Worm (Caenorhabditis elegans) whole organism, late embryonic: Measurements from ENCODE around the gene B0507.7.
A peak's percentile ranks its signal among the peaks of the same experiment; 100 is the strongest.

Experiments
- C08G9.2 ChIP-seq: sonication (generic microtip); optimal IDR thresholded peaks from 2 replicates; lab custom pipeline; 2016; ENCODE audit warnings: mild to moderate bottlenecking, missing genetic modification characterization, moderate library complexity, missing compliant biosample characterization
- C38D4.7 ChIP-seq: fragments of 200-800 bp; sonication (Bioruptor generic); optimal IDR thresholded peaks from 2 replicates; lab custom pipeline; 2018; ENCODE audit warnings: mild to moderate bottlenecking, missing genetic modification characterization, moderate library complexity, missing compliant biosample characterization
- F13H6.1 ChIP-seq: sonication (generic microtip); optimal IDR thresholded peaks from 2 replicates; lab custom pipeline; 2016; ENCODE audit warnings: missing genetic modification characterization, missing compliant biosample characterization
- K02D7.2 ChIP-seq: sonication (generic microtip); optimal IDR thresholded peaks from 2 replicates; lab custom pipeline; 2017; ENCODE audit warnings: mild to moderate bottlenecking, missing genetic modification characterization, missing compliant biosample characterization
- K09A11.1 ChIP-seq: sonication (generic microtip); optimal IDR thresholded peaks from 2 replicates; lab custom pipeline; 2017; ENCODE audit warnings: antibody characterized with exemption, mild to moderate bottlenecking, missing genetic modification characterization, missing compliant biosample characterization; ENCODE audit not compliant: insufficient read depth
- T23F11.4 ChIP-seq: fragments of 200-800 bp; sonication (Bioruptor generic); optimal IDR thresholded peaks from 2 replicates; lab custom pipeline; 2018; ENCODE audit warnings: mild to moderate bottlenecking, missing genetic modification characterization, missing compliant biosample characterization
- Y22D7AL.16 ChIP-seq: sonication (generic microtip); optimal IDR thresholded peaks from 2 replicates; lab custom pipeline; 2016; ENCODE audit warnings: missing genetic modification characterization, missing compliant biosample characterization
- ahr-1 ChIP-seq: sonication (generic microtip); optimal IDR thresholded peaks from 2 replicates; lab custom pipeline; 2016; ENCODE audit warnings: missing genetic modification characterization, missing compliant biosample characterization
- ama-1 ChIP-seq: fragments of 150-350 bp; optimal IDR thresholded peaks from 2 replicates; lab custom pipeline; 2014
- ceh-14 ChIP-seq: sonication (generic microtip); optimal IDR thresholded peaks from 2 replicates; lab custom pipeline; 2016; ENCODE audit warnings: missing genotype, missing genetic modification characterization, missing compliant biosample characterization
- ceh-18 ChIP-seq: sonication (generic microtip); optimal IDR thresholded peaks from 2 replicates; lab custom pipeline; 2016; ENCODE audit warnings: missing genetic modification characterization, missing compliant biosample characterization
- ceh-2 ChIP-seq: sonication (generic microtip); optimal IDR thresholded peaks from 2 replicates; lab custom pipeline; 2016; ENCODE audit warnings: missing genotype, missing genetic modification characterization, missing compliant biosample characterization
- ceh-30 ChIP-seq: fragments of 150-350 bp; optimal IDR thresholded peaks from 2 replicates; lab custom pipeline; 2014; ENCODE audit warnings: missing biosample characterization, missing genetic modification characterization
- ceh-31 ChIP-seq: sonication (generic microtip); optimal IDR thresholded peaks from 2 replicates; lab custom pipeline; 2016; ENCODE audit warnings: missing genetic modification characterization, missing compliant biosample characterization
- ceh-45 ChIP-seq: fragments of 200-800 bp; sonication (Bioruptor generic); IDR thresholded peaks from 2 replicates; pipeline ENCODE4 v1.3.6; 2022; ENCODE audit warnings: missing genetic modification reagents, missing genetic modification characterization, missing compliant biosample characterization
- ceh-48 ChIP-seq: sonication (generic microtip); optimal IDR thresholded peaks from 2 replicates; lab custom pipeline; 2016; ENCODE audit warnings: missing genetic modification characterization, inconsistent platforms, missing compliant biosample characterization
- ceh-6 ChIP-seq: fragments of 200-800 bp; sonication (Bioruptor generic); optimal IDR thresholded peaks from 2 replicates; lab custom pipeline; 2018; ENCODE audit warnings: mild to moderate bottlenecking, missing genetic modification characterization, missing compliant biosample characterization
- che-1 ChIP-seq: sonication (generic microtip); optimal IDR thresholded peaks from 2 replicates; lab custom pipeline; 2016; ENCODE audit warnings: mild to moderate bottlenecking, missing genetic modification characterization, missing compliant biosample characterization
- dmd-4 ChIP-seq: sonication (generic microtip); optimal IDR thresholded peaks from 2 replicates; lab custom pipeline; 2016; ENCODE audit warnings: borderline replicate concordance, missing genetic modification characterization, missing compliant biosample characterization
- dve-1 ChIP-seq: sonication (generic microtip); optimal IDR thresholded peaks from 2 replicates; lab custom pipeline; 2017; ENCODE audit warnings: antibody characterized with exemption, mild to moderate bottlenecking, missing genetic modification characterization, missing compliant biosample characterization
- fax-1 ChIP-seq: sonication (generic microtip); optimal IDR thresholded peaks from 2 replicates; lab custom pipeline; 2016; ENCODE audit warnings: missing genotype, missing genetic modification characterization, missing compliant biosample characterization
- fkh-10 ChIP-seq: fragments of 150-350 bp; optimal IDR thresholded peaks from 2 replicates; lab custom pipeline; 2014; ENCODE audit warnings: missing biosample characterization, missing genetic modification reagents, missing genetic modification characterization
- fkh-6 ChIP-seq: sonication (generic microtip); optimal IDR thresholded peaks from 2 replicates; lab custom pipeline; 2016; ENCODE audit warnings: missing genetic modification characterization, missing compliant biosample characterization
- hlh-13 ChIP-seq: fragments of 200-800 bp; sonication (Bioruptor generic); optimal IDR thresholded peaks from 2 replicates; lab custom pipeline; 2018; ENCODE audit warnings: mild to moderate bottlenecking, missing genetic modification characterization, missing compliant biosample characterization
- hlh-15 ChIP-seq: sonication (generic microtip); optimal IDR thresholded peaks from 2 replicates; lab custom pipeline; 2016; ENCODE audit warnings: missing genetic modification characterization, missing compliant biosample characterization
- hlh-30 ChIP-seq: sonication (generic microtip); optimal IDR thresholded peaks from 2 replicates; lab custom pipeline; 2017; ENCODE audit warnings: antibody characterized with exemption, missing genetic modification characterization, missing compliant biosample characterization; ENCODE audit not compliant: insufficient read depth
- hlh-6 ChIP-seq: sonication (generic microtip); optimal IDR thresholded peaks from 2 replicates; lab custom pipeline; 2016; ENCODE audit warnings: missing genotype, missing genetic modification characterization, missing compliant biosample characterization
- hlh-8 ChIP-seq: sonication (generic microtip); optimal IDR thresholded peaks from 2 replicates; lab custom pipeline; 2016; ENCODE audit warnings: missing genotype, missing genetic modification characterization, missing compliant biosample characterization
- lim-6 ChIP-seq: sonication (generic microtip); optimal IDR thresholded peaks from 2 replicates; lab custom pipeline; 2016; ENCODE audit warnings: missing genetic modification characterization, missing compliant biosample characterization
- lin-11 ChIP-seq: fragments of 200-800 bp; sonication (Bioruptor generic); optimal IDR thresholded peaks from 2 replicates; lab custom pipeline; 2018; ENCODE audit warnings: mild to moderate bottlenecking, missing genetic modification characterization, missing compliant biosample characterization
- nfya-1 ChIP-seq: sonication (generic microtip); optimal IDR thresholded peaks from 2 replicates; lab custom pipeline; 2017; ENCODE audit warnings: missing genetic modification characterization, mild to moderate bottlenecking, missing compliant biosample characterization, antibody characterized with exemption, moderate library complexity
- nhr-11 ChIP-seq: fragments of 150-350 bp; optimal IDR thresholded peaks from 2 replicates; lab custom pipeline; 2014; ENCODE audit warnings: missing biosample characterization, missing genetic modification characterization
- nhr-232 ChIP-seq: sonication (generic microtip); optimal IDR thresholded peaks from 2 replicates; lab custom pipeline; 2016; ENCODE audit warnings: missing genetic modification characterization, missing compliant biosample characterization
- npax-4 ChIP-seq: sonication (generic microtip); optimal IDR thresholded peaks from 2 replicates; lab custom pipeline; 2016; ENCODE audit warnings: missing genetic modification characterization, missing compliant biosample characterization
- pag-3 ChIP-seq: sonication (generic microtip); optimal IDR thresholded peaks from 2 replicates; lab custom pipeline; 2016; ENCODE audit warnings: missing compliant biosample characterization, missing genetic modification characterization, borderline replicate concordance
- pat-9 ChIP-seq: fragments of 200-800 bp; sonication (Bioruptor generic); optimal IDR thresholded peaks from 2 replicates; lab custom pipeline; 2018; ENCODE audit warnings: mild to moderate bottlenecking, missing genetic modification characterization, moderate library complexity, missing compliant biosample characterization
- pax-1 ChIP-seq: fragments of 150-350 bp; optimal IDR thresholded peaks from 2 replicates; lab custom pipeline; 2014; ENCODE audit warnings: missing biosample characterization, missing genetic modification characterization
- pha-2 ChIP-seq: sonication (generic microtip); optimal IDR thresholded peaks from 2 replicates; lab custom pipeline; 2017; ENCODE audit warnings: mild to moderate bottlenecking, missing genetic modification characterization, missing compliant biosample characterization
- pha-4 ChIP-seq: fragments of 150-350 bp; optimal IDR thresholded peaks from 2 replicates; lab custom pipeline; 2018; ENCODE audit warnings: missing biosample characterization, missing genetic modification reagents, missing genetic modification characterization
- pqm-1 ChIP-seq: sonication (generic microtip); optimal IDR thresholded peaks from 2 replicates; lab custom pipeline; 2016; ENCODE audit warnings: missing genetic modification characterization, missing compliant biosample characterization
- pros-1 ChIP-seq: fragments of 150-350 bp; optimal IDR thresholded peaks from 2 replicates; lab custom pipeline; 2014; ENCODE audit warnings: missing biosample characterization, missing genetic modification reagents, missing genetic modification characterization
- ref-2 ChIP-seq: sonication (generic microtip); optimal IDR thresholded peaks from 2 replicates; lab custom pipeline; 2016; ENCODE audit warnings: missing genetic modification characterization, missing compliant biosample characterization
- rnt-1 ChIP-seq: sonication (generic microtip); optimal IDR thresholded peaks from 2 replicates; lab custom pipeline; 2016; ENCODE audit warnings: missing genetic modification characterization, missing compliant biosample characterization
- sdc-2 ChIP-seq: sonication (generic microtip); optimal IDR thresholded peaks from 2 replicates; lab custom pipeline; 2016; ENCODE audit warnings: missing genotype, missing genetic modification characterization, missing compliant biosample characterization
- sox-2 ChIP-seq: fragments of 200-800 bp; sonication (Bioruptor generic); IDR thresholded peaks from 2 replicates; pipeline ENCODE4 v1.3.6; 2022; ENCODE audit warnings: missing genetic modification reagents, missing genetic modification characterization, missing compliant biosample characterization
- sox-4 ChIP-seq: sonication (generic microtip); optimal IDR thresholded peaks from 2 replicates; lab custom pipeline; 2017; ENCODE audit warnings: mild to moderate bottlenecking, missing genetic modification characterization, inconsistent platforms, missing compliant biosample characterization
- syd-9 ChIP-seq: sonication (generic microtip); optimal IDR thresholded peaks from 2 replicates; lab custom pipeline; 2016; ENCODE audit warnings: mild to moderate bottlenecking, missing genetic modification characterization, moderate library complexity, missing compliant biosample characterization
- tbx-2 ChIP-seq: sonication (generic microtip); optimal IDR thresholded peaks from 2 replicates; lab custom pipeline; 2016; ENCODE audit warnings: missing genetic modification characterization, missing compliant biosample characterization
- tbx-7 ChIP-seq: sonication (generic microtip); optimal IDR thresholded peaks from 2 replicates; lab custom pipeline; 2016; ENCODE audit warnings: missing genotype, missing genetic modification characterization, missing compliant biosample characterization
- ttx-3 ChIP-seq: sonication (generic microtip); optimal IDR thresholded peaks from 2 replicates; lab custom pipeline; 2016; ENCODE audit warnings: missing genetic modification reagents, missing genetic modification characterization, missing compliant biosample characterization
- unc-42 ChIP-seq: sonication (generic microtip); optimal IDR thresholded peaks from 2 replicates; lab custom pipeline; 2016; ENCODE audit warnings: missing genotype, missing genetic modification characterization, missing compliant biosample characterization
- unc-55 ChIP-seq: sonication (generic microtip); optimal IDR thresholded peaks from 2 replicates; lab custom pipeline; 2017; ENCODE audit warnings: missing biosample characterization, missing genetic modification reagents, missing genetic modification characterization
- unc-86 ChIP-seq: sonication (generic microtip); optimal IDR thresholded peaks from 2 replicates; lab custom pipeline; 2016; ENCODE audit warnings: missing genetic modification characterization, missing compliant biosample characterization
- zip-5 ChIP-seq: sonication (generic microtip); optimal IDR thresholded peaks from 2 replicates; lab custom pipeline; 2016; ENCODE audit warnings: missing genetic modification characterization, missing compliant biosample characterization

Gene B0507.7

DNA sequence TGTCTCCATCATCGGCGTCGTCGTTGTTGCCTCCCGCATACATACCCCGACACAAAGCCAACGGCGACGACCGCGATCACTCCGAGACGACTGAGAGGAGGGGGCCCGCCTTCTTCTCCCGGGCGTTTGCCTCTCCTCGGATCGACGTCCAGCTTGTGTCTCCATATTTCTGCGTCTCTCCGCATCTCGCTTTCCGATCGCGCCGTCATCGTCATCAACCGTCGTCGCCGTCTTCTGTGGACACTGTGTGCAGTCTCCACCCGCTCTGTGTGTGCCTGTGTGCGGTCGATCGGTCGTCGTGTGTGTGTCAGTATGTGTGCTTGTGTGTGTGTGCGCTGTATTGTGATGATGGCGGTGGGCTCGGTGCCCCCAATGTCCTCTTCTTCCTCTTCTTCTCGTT, 27.0 kb upstream of the B0507.7 start:
- TF ChIP-seq npax-4 (tag; lab: Kevin White, UChicago) (no peak), sdc-2 (tag; lab: Kevin White, UChicago) (peak; percentile 57), Y22D7AL.16 (tag; lab: Kevin White, UChicago) (no peak), ceh-14 (tag; lab: Kevin White, UChicago) (peak; percentile 27), fkh-10 (GFP tag; lab: Kevin White, UChicago) (no peak), C38D4.7 (peak; percentile 32), dve-1 (tag; lab: Kevin White, UChicago) (peak; percentile 46), zip-5 (no peak), nfya-1 (peak; percentile 52), syd-9 (peak; percentile 83), hlh-30 (tag; lab: Kevin White, UChicago) (no peak), ahr-1 (tag; lab: Kevin White, UChicago) (no peak), ceh-31 (peak; percentile 73), tbx-7 (tag; lab: Kevin White, UChicago) (no peak), lim-6 (tag; lab: Kevin White, UChicago) (peak; percentile 34), lin-11 (tag; lab: Kevin White, UChicago) (peak; percentile 30), fkh-6 (tag; lab: Kevin White, UChicago) (no peak), pha-2 (tag; lab: Kevin White, UChicago) (no peak), pax-1 (tag; lab: Kevin White, UChicago) (no peak), pag-3 (tag; lab: Kevin White, UChicago) (no peak), ama-1 (lab: Kevin White, UChicago) (no peak), unc-86 (no peak), ceh-2 (peak; percentile 53), ceh-30 (peak; percentile 14), hlh-6 (tag; lab: Kevin White, UChicago) (peak; percentile 79), sox-2 (GFP tag; lab: Robert Waterston, UW) (no peak), fax-1 (tag; lab: Kevin White, UChicago) (peak; percentile 1), pqm-1 (tag; lab: Kevin White, UChicago) (no peak), rnt-1 (tag; lab: Kevin White, UChicago) (peak; percentile 90), pat-9 (tag; lab: Kevin White, UChicago) (no peak), C08G9.2 (peak; percentile 19), nhr-11 (tag; lab: Kevin White, UChicago) (no peak), ceh-18 (tag; lab: Kevin White, UChicago) (peak; percentile 71), hlh-13 (peak; percentile 41), hlh-8 (peak; percentile 18), dmd-4 (no peak), K09A11.1 (tag; lab: Kevin White, UChicago) (no peak), pha-4 (no peak), ref-2 (tag; lab: Kevin White, UChicago) (peak; percentile 71), sox-4 (tag; lab: Kevin White, UChicago) (no peak), unc-42 (tag; lab: Kevin White, UChicago) (no peak), ceh-48 (tag; lab: Kevin White, UChicago) (peak; percentile 27), hlh-15 (tag; lab: Kevin White, UChicago) (no peak), unc-55 (GFP tag; lab: Kevin White, UChicago) (peak; percentile 40), K02D7.2 (tag; lab: Kevin White, UChicago) (no peak), ceh-6 (GFP tag; lab: Kevin White, UChicago) (peak; percentile 50), che-1 (tag; lab: Kevin White, UChicago) (peak; percentile 44), tbx-2 (peak; percentile 88), nhr-232 (peak; percentile 14), F13H6.1 (peak; percentile 11), T23F11.4 (GFP tag; lab: Kevin White, UChicago) (no peak), ttx-3 (no peak), pros-1 (no peak), ceh-45 (GFP tag; lab: Robert Waterston, UW) (no peak)
